Worm (Caenorhabditis elegans) whole organism, mixed stage, embryonic: ENCODE data around the gene T20D3.5.

Experiments used
- bed-3 ChIP-seq: fragments of 200-800 bp; sonication (Bioruptor generic); optimal IDR thresholded peaks from 3 replicates; lab custom pipeline; 2018; ENCODE audit warnings: mild to moderate bottlenecking, missing genetic modification characterization, moderate library complexity, missing compliant biosample characterization
- blmp-1 ChIP-seq: fragments of 150-350 bp; optimal IDR thresholded peaks from 2 replicates; lab custom pipeline; 2014; ENCODE audit warnings: missing biosample characterization, missing genetic modification characterization
- cnd-1 ChIP-seq: fragments of 200-800 bp; sonication (Bioruptor generic); optimal IDR thresholded peaks from 2 replicates; lab custom pipeline; 2018; ENCODE audit warnings: mild to moderate bottlenecking, missing genetic modification characterization, missing compliant biosample characterization
- elt-1 ChIP-seq: sonication (generic microtip); optimal IDR thresholded peaks from 2 replicates; lab custom pipeline; 2017; ENCODE audit warnings: missing genetic modification characterization, mild to moderate bottlenecking, missing compliant biosample characterization, antibody characterized with exemption, moderate library complexity, borderline replicate concordance; ENCODE audit not compliant: insufficient read depth
- elt-3 ChIP-seq: fragments of 150-350 bp; optimal IDR thresholded peaks from 2 replicates; lab custom pipeline; 2014; ENCODE audit warnings: missing biosample characterization, missing genetic modification characterization
- mep-1 ChIP-seq: fragments of 150-350 bp; optimal IDR thresholded peaks from 2 replicates; lab custom pipeline; 2017; ENCODE audit warnings: missing biosample characterization, missing genetic modification reagents, missing genetic modification characterization, inconsistent platforms
- pha-4 ChIP-seq: fragments of 150-350 bp; optimal IDR thresholded peaks from 2 replicates; lab custom pipeline; 2018; ENCODE audit warnings: missing biosample characterization, missing genetic modification reagents, missing genetic modification characterization
- snpc-4 ChIP-seq: fragments of 150-350 bp; optimal IDR thresholded peaks from 2 replicates; lab custom pipeline; 2014; ENCODE audit warnings: missing biosample characterization, missing genetic modification characterization
- unc-120 ChIP-seq: sonication (generic microtip); optimal IDR thresholded peaks from 2 replicates; lab custom pipeline; 2017; ENCODE audit warnings: missing genetic modification characterization, missing compliant biosample characterization; ENCODE audit not compliant: poor library complexity, severe bottlenecking
- unc-39 ChIP-seq: fragments of 150-350 bp; optimal IDR thresholded peaks from 2 replicates; lab custom pipeline; 2014; ENCODE audit warnings: missing biosample characterization, missing genetic modification characterization
- ztf-11 ChIP-seq: fragments of 150-350 bp; optimal IDR thresholded peaks from 2 replicates; lab custom pipeline; 2014; ENCODE audit warnings: missing biosample characterization, missing genetic modification characterization

- TF ChIP-seq blmp-1 (tag; lab: Kevin White, UChicago), result no peak
- TF ChIP-seq unc-39 (tag; lab: Kevin White, UChicago), result no peak
- TF ChIP-seq ztf-11 (tag; lab: Kevin White, UChicago), result no peak
- no peak for TF ChIP-seq unc-120
- no peak for TF ChIP-seq elt-3
- no peak for TF ChIP-seq elt-1 (tag; lab: Kevin White, UChicago)
- TF ChIP-seq pha-4 (tag; lab: Kevin White, UChicago), result no peak
- TF ChIP-seq bed-3 (GFP tag; lab: Kevin White, UChicago), result no peak
- TF ChIP-seq mep-1 (tag; lab: Kevin White, UChicago), result no peak
- no peak for TF ChIP-seq snpc-4 (tag; lab: Kevin White, UChicago)
- no peak for TF ChIP-seq cnd-1 (tag; lab: Kevin White, UChicago)
These were observed 37.7 kb upstream of the T20D3.5 start, which contains the start of gene F49C12.2 for ce11 chrIV:9299145-9299544.
